Worm (Caenorhabditis elegans) whole organism, L4/young adult: Measurements from ENCODE around the gene arle-14.

ENCODE experiments used
- W03F9.2 ChIP-seq: fragments of 150-350 bp; optimal IDR thresholded peaks from 2 replicates; lab custom pipeline; 2014; ENCODE audit warnings: missing biosample characterization, missing genetic modification characterization
- him-1 ChIP-seq: sonication (generic microtip); optimal IDR thresholded peaks from 2 replicates; lab custom pipeline; 2016; ENCODE audit warnings: missing genotype, missing genetic modification reagents, missing genetic modification characterization, missing compliant biosample characterization

- no peak for TF ChIP-seq him-1 (tag; lab: Kevin White, UChicago)
- TF ChIP-seq W03F9.2 (tag; lab: Kevin White, UChicago), result no peak
Measured at ce11 chrIII:5732925-5733324, 40.2 kb downstream of the arle-14 start, which contains the start of gene B0244.17.
